Worm (Caenorhabditis elegans): Measurements from ENCODE around the gene chtb-1.

ce11 chrIII:9326528-9326927 lies 28.7 kb downstream of the chtb-1 start:
- TF ChIP-seq ama-1 (optimal IDR thresholded peaks at IDR 0.05) (no peak), lin-15B (tag; optimal IDR thresholded peaks at IDR 0.05) (no peak), nhr-28 (tag; optimal IDR thresholded peaks at IDR 0.05) (peak; percentile 88), snpc-4 (tag; optimal IDR thresholded peaks at IDR 0.05) (no peak), T20F7.1 (GFP tag; optimal IDR thresholded peaks at IDR 0.05) (no peak), pha-4 (GFP tag; IDR thresholded peaks at IDR 0.05) (no peak), pha-4 (tag; optimal IDR thresholded peaks at IDR 0.05) (no peak), duxl-1 (tag; optimal IDR thresholded peaks at IDR 0.05; ENCODE audit: poor library complexity) (no peak)

Data from whole organism, L4 larva.